Worm (Caenorhabditis elegans): ENCODE data around the gene T07E3.3.

DNA sequence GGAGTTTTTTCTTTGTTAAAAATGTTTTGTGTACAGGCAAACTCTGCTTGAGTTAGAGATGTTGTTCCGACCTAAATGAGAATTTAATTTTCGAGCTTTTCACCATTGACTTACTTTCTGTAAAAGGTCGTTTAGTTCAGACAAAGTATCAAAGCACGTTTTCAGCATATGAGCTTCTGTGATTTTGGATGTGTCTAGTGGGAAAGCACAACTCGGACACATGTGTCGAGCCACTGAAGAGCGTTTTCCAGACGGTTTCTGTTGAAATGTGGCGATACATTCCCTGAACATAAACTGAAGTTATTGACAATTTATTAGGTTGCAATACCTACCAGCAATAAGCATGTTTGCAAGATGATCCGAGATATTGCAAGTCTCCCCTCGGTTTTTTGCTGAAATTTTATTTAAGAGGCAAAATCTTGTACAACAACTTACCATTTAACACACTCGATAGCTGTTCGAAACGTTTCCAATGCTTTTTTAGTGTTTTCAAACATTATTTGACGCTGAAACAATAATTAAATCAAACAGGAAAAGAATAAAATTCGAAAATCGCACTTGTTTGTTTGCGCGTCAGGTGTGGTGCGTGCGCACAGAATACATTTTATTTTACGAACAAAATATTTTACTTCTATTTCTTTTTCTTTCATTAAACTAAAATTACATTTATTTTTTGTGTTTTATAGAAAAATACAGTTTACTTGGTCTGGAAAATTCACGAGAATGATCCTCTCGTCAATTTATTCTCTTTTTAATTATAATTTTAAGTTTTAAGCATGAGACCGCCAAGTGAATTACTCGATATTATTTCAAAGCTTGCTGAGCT, 14.5 kb upstream of the T07E3.3 start, which contains the start of the genes brd-1 and K04C2.2:
- TF ChIP-seq ama-1 (optimal IDR thresholded peaks at IDR 0.05) (no peak), scrt-1 (GFP tag; IDR thresholded peaks at IDR 0.05) (no peak), sea-1 (GFP tag; conservative IDR thresholded peaks at IDR 0.05) (no peak), flt-1 (GFP tag; IDR thresholded peaks at IDR 0.05) (no peak), B0310.2 (tag; optimal IDR thresholded peaks at IDR 0.05) (no peak)
